Worm (Caenorhabditis elegans): ENCODE data around the gene xbx-9.

DNA sequence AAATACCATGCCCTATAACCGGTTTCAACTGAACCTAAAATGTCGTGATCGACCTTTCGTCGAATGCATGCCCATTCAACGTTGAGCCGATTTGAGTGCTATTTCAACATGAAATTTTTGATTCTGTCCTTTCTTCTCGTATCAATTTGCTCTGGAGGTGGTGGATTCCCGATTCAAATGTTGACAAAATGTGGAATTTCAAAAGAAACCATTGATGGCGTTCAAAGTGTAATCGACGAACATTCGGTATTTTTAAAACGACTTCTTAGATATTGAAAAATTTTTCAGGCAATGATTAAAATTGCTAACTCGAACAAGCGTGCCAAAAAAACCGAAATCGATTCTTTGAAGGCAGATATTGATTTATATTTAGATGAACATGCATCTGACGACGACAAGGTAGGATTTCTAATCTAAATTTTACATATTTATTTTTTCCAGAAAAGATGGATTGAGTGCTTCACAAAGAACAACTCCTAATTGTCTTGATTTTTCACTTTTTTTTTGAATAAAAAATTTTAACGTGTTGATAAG, 6.8 kb upstream of the xbx-9 start, which contains the start of gene R11D1.13:
- no peak for TF ChIP-seq him-1 (tag; optimal IDR thresholded peaks at IDR 0.05)
- no peak for TF ChIP-seq W03F9.2 (tag; optimal IDR thresholded peaks at IDR 0.05)
- TF ChIP-seq dao-5 (tag; optimal IDR thresholded peaks at IDR 0.05), result no peak

All from whole organism, L4/young adult.